Worm (Caenorhabditis elegans) whole organism, L1 larva: ENCODE results near the gene spat-1.

Experiments
- ets-5 ChIP-seq: fragments of 200-800 bp; sonication (Bioruptor generic); IDR thresholded peaks from 2 replicates; pipeline ENCODE4 v1.3.6; 2022; ENCODE audit warnings: missing genetic modification characterization, missing compliant biosample characterization
- lin-13 ChIP-seq: fragments of 150-350 bp; optimal IDR thresholded peaks from 2 replicates; lab custom pipeline; 2014; ENCODE audit warnings: missing biosample characterization, missing genetic modification reagents, missing genetic modification characterization
- nhr-237 ChIP-seq: fragments of 150-350 bp; optimal IDR thresholded peaks from 2 replicates; lab custom pipeline; 2014; ENCODE audit warnings: missing biosample characterization, missing genetic modification characterization

DNA sequence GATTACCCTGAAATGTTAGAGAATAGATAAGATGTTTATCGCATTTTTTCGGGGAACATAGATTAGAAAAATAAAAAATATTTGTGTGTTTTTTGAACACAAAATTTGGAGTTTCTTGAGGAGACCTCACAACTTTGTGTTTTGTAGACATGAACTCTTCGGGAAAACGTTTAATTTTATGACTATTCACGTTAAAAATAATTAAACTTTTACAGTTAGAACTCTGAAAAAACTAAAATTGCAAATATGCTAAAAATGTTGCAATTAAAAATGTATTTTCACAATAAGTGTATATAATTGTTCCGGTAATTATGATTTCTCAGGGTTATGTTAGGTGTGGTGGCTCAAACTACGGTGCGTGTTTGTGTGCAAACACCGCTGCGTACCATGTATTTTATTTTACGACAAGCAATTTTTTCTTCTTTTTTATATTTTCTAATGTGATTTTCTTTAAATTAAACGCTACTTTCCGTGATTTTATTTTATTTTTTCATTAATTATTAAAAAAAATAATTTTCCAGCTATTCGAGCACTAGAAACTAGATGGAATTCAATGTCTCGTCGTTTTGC, at the start of gene spat-1, which contains the start of gene F57C2.5:
- TF ChIP-seq lin-13 (GFP tag; lab: Kevin White, UChicago) (peak; percentile 61), ets-5 (GFP tag; lab: Robert Waterston, UW) (no peak), nhr-237 (tag; lab: Kevin White, UChicago) (no peak)
